Worm (Caenorhabditis elegans): ENCODE results near the gene nhr-170.
A peak's percentile ranks its signal among the peaks of the same experiment; 100 is the strongest.

Gene nhr-170

DNA sequence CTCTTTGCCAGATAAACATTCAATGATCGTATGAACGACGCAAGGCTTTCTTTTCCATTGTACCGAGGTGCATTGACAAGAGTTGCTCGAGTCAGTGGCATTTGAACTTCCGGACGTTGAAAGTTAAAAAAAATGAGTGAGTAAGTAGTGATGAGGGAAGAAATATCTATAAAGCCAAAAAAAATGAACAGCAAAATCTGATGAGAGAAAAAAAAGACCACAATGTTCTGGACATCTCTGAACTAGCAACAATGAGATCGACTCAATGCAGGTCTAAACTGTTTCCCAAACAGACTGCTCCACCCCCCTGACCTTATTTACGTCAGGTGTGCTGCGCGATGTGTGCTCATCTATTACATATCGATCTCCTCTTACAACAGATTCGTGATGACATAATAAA, 50.2 kb downstream of the nhr-170 start, which contains the start of the genes F11D11.21 and F11D11.12:
Gene F11D11.21, minus strand, starts transcription at position 101 of the 400 bp plus-strand sequence.
Gene F11D11.12, minus strand, starts transcription at position 238 of the 400 bp plus-strand sequence.
- TF ChIP-seq F26F4.8 (GFP tag; conservative IDR thresholded peaks at IDR 0.05), result no peak
- TF ChIP-seq nhr-76 (tag; optimal IDR thresholded peaks at IDR 0.05), result no peak
- peak in 1 of 2 experiments; percentile 17 for TF ChIP-seq unc-62 (GFP tag; optimal IDR thresholded peaks at IDR 0.05 in 1 of 2)
- no peak for TF ChIP-seq unc-62 (tag; optimal IDR thresholded peaks at IDR 0.05)
- no peak for TF ChIP-seq hlh-30 (tag; optimal IDR thresholded peaks at IDR 0.05; ENCODE audit: insufficient read depth)

DNA sequence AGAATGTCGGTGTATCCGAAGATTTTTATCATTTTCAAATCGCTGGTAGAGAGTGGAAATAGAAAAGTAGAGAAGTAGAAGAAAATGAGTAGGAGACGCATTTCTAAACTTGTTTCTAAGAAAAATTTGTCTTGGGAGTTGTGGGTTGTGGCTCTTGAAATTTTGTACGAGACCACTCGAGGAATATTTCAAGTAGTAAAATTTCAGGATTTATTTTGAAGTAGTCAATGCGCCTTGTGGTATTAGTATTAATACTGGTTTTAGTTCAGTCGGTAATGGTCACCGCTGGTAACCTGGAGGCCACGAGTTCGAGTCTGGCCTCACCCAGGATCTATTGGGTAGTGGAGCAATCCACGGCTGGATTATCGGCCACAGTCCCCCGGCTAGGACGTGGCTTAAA, 51.9 kb downstream of the nhr-170 start, which contains the start of gene clec-252:
Gene clec-252, minus strand, starts transcription at position 101 of the 400 bp plus-strand sequence.
- TF ChIP-seq pqm-1 (tag; optimal IDR thresholded peaks at IDR 0.05), result no peak
- peak in 1 of 2 experiments; percentile 41 for TF ChIP-seq unc-62 (GFP tag; optimal IDR thresholded peaks at IDR 0.05 in 1 of 2)
- no peak for TF ChIP-seq unc-62 (tag; optimal IDR thresholded peaks at IDR 0.05)

DNA sequence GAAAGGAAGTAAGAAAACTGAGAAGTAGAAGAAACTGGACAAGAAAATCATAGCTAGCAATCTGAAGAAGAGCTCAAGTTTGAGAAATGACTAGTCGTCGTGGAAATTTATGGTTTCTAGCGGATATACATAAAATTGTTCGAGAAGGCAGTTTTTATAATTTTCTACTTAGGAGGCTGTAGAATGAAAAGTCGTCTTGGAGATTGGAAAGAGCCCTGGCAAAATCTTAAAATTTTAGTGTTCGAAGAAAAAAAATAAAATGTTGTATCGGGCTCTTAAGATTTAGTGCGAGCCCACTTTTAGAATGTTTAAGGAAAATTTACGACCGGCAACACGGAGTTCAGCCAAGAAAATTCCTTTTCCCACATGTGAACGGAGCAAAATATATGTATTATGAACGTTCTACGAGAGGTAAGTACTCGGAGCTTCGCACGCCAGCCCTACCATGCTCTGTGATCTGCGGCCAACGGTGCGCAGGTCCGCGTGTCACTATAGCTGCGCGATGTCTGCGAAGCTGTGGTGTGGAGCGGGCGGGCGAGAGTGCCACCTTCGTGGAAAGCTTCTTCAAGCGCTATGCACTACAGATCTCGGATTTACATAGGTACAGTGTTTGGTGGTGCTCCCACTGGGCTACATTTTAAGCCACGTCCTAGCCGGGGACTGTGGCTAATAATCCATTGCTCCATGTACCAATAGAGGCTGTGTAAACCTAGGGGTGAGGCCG, 53.5 kb downstream of the nhr-170 start, which contains the start of gene clec-251:
Gene clec-251, minus strand, starts transcription at position 51 of the 724 bp plus-strand sequence.
- TF ChIP-seq aha-1 (tag), result peak; percentile 35
- TF ChIP-seq mxl-3 (GFP tag; optimal IDR thresholded peaks at IDR 0.05), result no peak
- peak; percentile 51; the same call in 1 of the 2 replicates for TF ChIP-seq set-16 (GFP tag; IDR thresholded peaks at IDR 0.05)
- TF ChIP-seq R02D3.7 (tag; optimal IDR thresholded peaks at IDR 0.05), result no peak
- TF ChIP-seq dmd-8 (GFP tag; IDR thresholded peaks at IDR 0.05), result no peak
